Worm (Caenorhabditis elegans): ENCODE data around the gene lat-2.

DNA sequence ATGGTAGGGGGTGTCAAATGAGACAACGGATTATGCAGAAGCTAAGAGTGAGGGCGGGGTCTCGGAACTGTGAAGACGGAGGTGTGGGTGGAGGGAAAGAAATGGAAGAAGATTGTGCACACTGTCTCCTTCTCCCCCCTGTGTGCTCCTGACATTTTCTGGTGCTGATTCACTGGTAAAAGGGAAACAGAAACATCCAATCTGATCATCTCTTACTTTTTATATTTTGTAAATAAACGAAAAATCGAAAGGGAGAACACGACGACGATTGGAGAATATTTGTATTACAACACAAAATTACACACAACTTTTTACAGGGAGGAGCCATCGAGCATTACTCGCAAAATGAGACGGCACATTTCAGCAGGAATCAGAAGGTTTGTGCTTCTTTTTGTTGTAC, 24.4 kb downstream of the lat-2 start, which contains the start of gene fkh-6:
- TF ChIP-seq lin-35 (GFP tag; optimal IDR thresholded peaks at IDR 0.05) (no peak), let-607 (tag; optimal IDR thresholded peaks at IDR 0.05) (no peak), egl-44 (GFP tag; IDR thresholded peaks at IDR 0.05) (no peak), ama-1 (optimal IDR thresholded peaks at IDR 0.05) (no peak), ama-1 (GFP tag; optimal IDR thresholded peaks at IDR 0.05) (no peak), snpc-3.4 (tag; optimal IDR thresholded peaks at IDR 0.05) (no peak), F22D6.2 (tag; optimal IDR thresholded peaks at IDR 0.05) (no peak), pha-4 (tag; optimal IDR thresholded peaks at IDR 0.05) (no peak), F52B5.7 (tag; optimal IDR thresholded peaks at IDR 0.05) (no peak), T07F8.4 (tag; optimal IDR thresholded peaks at IDR 0.05) (no peak), ztf-22 (GFP tag; optimal IDR thresholded peaks at IDR 0.05) (no peak), zim-3 (tag; optimal IDR thresholded peaks at IDR 0.05) (no peak), dox-1 (GFP tag; IDR thresholded peaks at IDR 0.05) (no peak), ztf-26 (tag; optimal IDR thresholded peaks at IDR 0.05) (no peak), F10E7.11 (tag; optimal IDR thresholded peaks at IDR 0.05) (no peak)

Measured in whole organism, young adult.